Fruit fly (Drosophila melanogaster) whole organism, pupa: ENCODE results near the gene CG15219.

ENCODE experiments used
- CG12605 ChIP-seq: fragments of 200-800 bp; sonication (Bioruptor generic); IDR thresholded peaks from 2 replicates; pipeline ENCODE4 v1.3.6; 2022; ENCODE audit warnings: missing biosample characterization, missing genetic modification characterization
- CG32121 ChIP-seq: fragments of 200-800 bp; sonication (Bioruptor generic); IDR thresholded peaks from 2 replicates; pipeline ENCODE4 v1.3.6; 2022; ENCODE audit warnings: missing biosample characterization, missing genetic modification characterization
- CG34367 ChIP-seq: fragments of 200-800 bp; sonication (Bioruptor generic); optimal IDR thresholded peaks from 2 replicates; lab custom pipeline; 2018; ENCODE audit warnings: missing biosample characterization, mild to moderate bottlenecking, missing genetic modification characterization
- CG8301 ChIP-seq: fragments of 200-800 bp; sonication (Bioruptor generic); optimal IDR thresholded peaks from 2 replicates; lab custom pipeline; 2018; ENCODE audit warnings: missing biosample characterization, mild to moderate bottlenecking, missing genetic modification characterization
- Pif1A ChIP-seq: fragments of 200-800 bp; sonication (Bioruptor generic); optimal IDR thresholded peaks from 3 replicates; lab custom pipeline; 2016; ENCODE audit warnings: missing biosample characterization, missing genetic modification characterization
- Pif1B ChIP-seq: fragments of 200-800 bp; sonication (Bioruptor generic); optimal IDR thresholded peaks from 3 replicates; lab custom pipeline; 2016; ENCODE audit warnings: missing biosample characterization, missing genetic modification characterization
- Snoo ChIP-seq: fragments of 200-800 bp; sonication (Bioruptor generic); optimal IDR thresholded peaks from 3 replicates; lab custom pipeline; 2017; ENCODE audit warnings: missing biosample characterization, mild to moderate bottlenecking, missing genetic modification characterization, inconsistent platforms
- fd96Ca ChIP-seq: fragments of 200-800 bp; sonication (Bioruptor generic); IDR thresholded peaks from 3 replicates; pipeline ENCODE4 v1.3.6; 2022; ENCODE audit warnings: missing biosample characterization, missing genetic modification characterization
- rn ChIP-seq: fragments of 200-800 bp; sonication (Bioruptor generic); IDR thresholded peaks from 2 replicates; pipeline ENCODE4 v1.3.6; 2022; ENCODE audit warnings: missing biosample characterization, missing genetic modification characterization

DNA sequence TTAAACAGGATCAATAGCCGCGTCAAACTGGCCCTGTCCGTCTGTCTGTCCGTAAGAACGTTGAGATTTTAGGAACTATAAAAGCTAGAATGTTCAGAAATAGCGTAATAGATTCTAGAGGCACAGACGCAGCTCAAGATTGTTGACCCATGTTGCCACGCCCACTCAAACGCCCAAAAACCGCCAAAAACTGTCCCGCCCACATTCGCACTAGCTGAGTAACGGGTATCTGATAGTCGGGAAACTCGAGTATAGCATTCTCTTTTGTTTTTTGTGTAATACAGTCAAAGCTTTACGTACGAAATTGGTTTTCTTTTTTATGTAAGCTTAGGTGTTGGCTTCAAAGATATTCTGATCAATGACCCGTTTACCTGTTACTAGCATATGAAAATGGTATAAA lies 45.5 kb downstream of the CG15219 start:
- TF ChIP-seq Pif1B (GFP tag; lab: Kevin White, UChicago) (no peak), rn (GFP tag; lab: Robert Waterston, UW) (no peak), fd96Ca (GFP tag; lab: Robert Waterston, UW) (no peak), Snoo (tag; lab: Kevin White, UChicago) (no peak), CG12605 (no peak), CG32121 (no peak), CG8301 (no peak), CG34367 (tag; lab: Kevin White, UChicago) (no peak), Pif1A (GFP tag; lab: Kevin White, UChicago) (no peak)
